Worm (Caenorhabditis elegans): ENCODE results near the gene dss-1.

ce11 chrIII:1169622-1170021 lies 26.5 kb downstream of the dss-1 start:
- no peak for TF ChIP-seq elt-1 (tag; optimal IDR thresholded peaks at IDR 0.05; ENCODE audit: borderline replicate concordance, insufficient read depth)
- no peak for TF ChIP-seq nhr-28 (tag; optimal IDR thresholded peaks at IDR 0.05)
- no peak for TF ChIP-seq unc-62 (GFP tag; optimal IDR thresholded peaks at IDR 0.05)
- no peak for TF ChIP-seq unc-120 (tag; optimal IDR thresholded peaks at IDR 0.05; ENCODE audit: poor library complexity, severe bottlenecking)

Data from whole organism, mixed stage, embryonic.